Worm (Caenorhabditis elegans) whole organism, L1 larva: Measurements from ENCODE around the gene F26F2.13.

ENCODE experiments used
- F16B12.6 ChIP-seq: fragments of 150-350 bp; optimal IDR thresholded peaks from 2 replicates; lab custom pipeline; 2014; ENCODE audit warnings: missing biosample characterization, missing genetic modification characterization
- ceh-90 ChIP-seq: sonication (generic microtip); optimal IDR thresholded peaks from 2 replicates; lab custom pipeline; 2016; ENCODE audit warnings: missing genetic modification characterization, missing compliant biosample characterization
- ces-1 ChIP-seq: fragments of 150-350 bp; optimal IDR thresholded peaks from 2 replicates; lab custom pipeline; 2014; ENCODE audit warnings: missing biosample characterization, missing genetic modification reagents, missing genetic modification characterization
- efl-1 ChIP-seq, 4 experiments: fragments of 150-350 bp; optimal IDR thresholded peaks in 3 of 4; peaks in 1 of 4; 1 replicate in 1 of 4; 2 replicates in 3 of 4; lab custom pipeline; 2014; ENCODE audit warnings: missing biosample characterization in 2 of 4, missing genetic modification characterization in 2 of 4, missing genetic modification reagents in 2 of 4
- fos-1 ChIP-seq: fragments of 150-350 bp; optimal IDR thresholded peaks from 2 replicates; lab custom pipeline; 2014; ENCODE audit warnings: missing biosample characterization, missing genetic modification characterization
- lin-14 ChIP-seq: fragments of 200-800 bp; sonication (Bioruptor generic); optimal IDR thresholded peaks from 2 replicates; lab custom pipeline; 2018; ENCODE audit warnings: mild to moderate bottlenecking, missing genetic modification characterization, moderate library complexity, missing compliant biosample characterization
- lin-15B ChIP-seq: fragments of 150-350 bp; sonication (generic microtip); optimal IDR thresholded peaks from 3 replicates; lab custom pipeline; 2014; ENCODE audit warnings: missing biosample characterization, missing genetic modification characterization
- lin-39 ChIP-seq: fragments of 150-350 bp; optimal IDR thresholded peaks from 2 replicates; lab custom pipeline; 2014; ENCODE audit warnings: missing biosample characterization, missing genetic modification reagents, missing genetic modification characterization
- lir-3 ChIP-seq: sonication (generic microtip); optimal IDR thresholded peaks from 2 replicates; lab custom pipeline; 2016; ENCODE audit warnings: mild to moderate bottlenecking, missing genetic modification characterization, moderate library complexity, missing compliant biosample characterization; ENCODE audit not compliant: poor library complexity
- nhr-12 ChIP-seq: sonication (generic microtip); optimal IDR thresholded peaks from 2 replicates; lab custom pipeline; 2017; ENCODE audit warnings: missing biosample characterization, missing genetic modification characterization
- nhr-20 ChIP-seq: sonication (generic microtip); optimal IDR thresholded peaks from 2 replicates; lab custom pipeline; 2016; ENCODE audit warnings: mild to moderate bottlenecking, missing genetic modification characterization, missing compliant biosample characterization
- nhr-47 ChIP-seq: sonication (generic microtip); optimal IDR thresholded peaks from 2 replicates; lab custom pipeline; 2016; ENCODE audit warnings: mild to moderate bottlenecking, missing genetic modification characterization, moderate library complexity, missing compliant biosample characterization
- nhr-85 ChIP-seq: sonication (generic microtip); peaks from one replicate; lab custom pipeline; 2016; ENCODE audit warnings: missing genetic modification characterization, inconsistent platforms, missing compliant biosample characterization
- nhr-90 ChIP-seq: sonication (generic microtip); optimal IDR thresholded peaks from 2 replicates; lab custom pipeline; 2016; ENCODE audit warnings: mild to moderate bottlenecking, missing genetic modification characterization, missing compliant biosample characterization; ENCODE audit not compliant: poor library complexity
- skn-1 ChIP-seq: fragments of 150-350 bp; optimal IDR thresholded peaks from 2 replicates; lab custom pipeline; 2014; ENCODE audit warnings: missing biosample characterization, missing genetic modification characterization
- sup-37 ChIP-seq: fragments of 200-800 bp; sonication (Bioruptor generic); optimal IDR thresholded peaks from 2 replicates; lab custom pipeline; 2018; ENCODE audit warnings: mild to moderate bottlenecking, missing genetic modification characterization, missing compliant biosample characterization
- unc-86 ChIP-seq: sonication (generic microtip); optimal IDR thresholded peaks from 2 replicates; lab custom pipeline; 2016; ENCODE audit warnings: missing genetic modification characterization, missing compliant biosample characterization
- ztf-11 ChIP-seq, 2 experiments: sonication (generic microtip); optimal IDR thresholded peaks; 2 replicates each; lab custom pipeline; 2016 to 2017; ENCODE audit warnings: missing genetic modification characterization in 2 of 2, missing biosample characterization in 1 of 2, missing compliant biosample characterization in 1 of 2

F26F2.13 gene

DNA sequence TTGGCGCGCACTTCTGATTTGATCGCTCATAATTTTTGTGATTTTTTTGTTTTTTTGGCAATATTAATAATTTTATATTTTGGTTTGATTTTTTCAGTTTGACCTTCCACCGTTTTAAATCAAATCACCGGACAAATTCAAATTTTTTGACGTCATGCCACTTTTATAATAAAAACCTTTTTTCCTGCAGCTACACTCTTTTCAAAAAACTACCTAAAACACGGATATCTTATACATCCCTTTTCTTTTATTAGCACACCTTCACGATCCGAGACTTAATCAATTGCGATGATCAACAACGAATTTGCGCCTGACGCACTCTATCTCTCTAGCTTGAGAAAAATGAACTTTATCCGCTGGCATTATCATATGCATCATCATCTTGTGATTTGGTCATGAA, 45.3 kb downstream of the F26F2.13 start, which contains the start of gene grd-2:
Gene grd-2 (plus strand): TSS at position 301 of the 400 bp plus-strand sequence.
- no peak for TF ChIP-seq ztf-11 (tag; optimal IDR thresholded peaks at IDR 0.05; lab: Kevin White, UChicago)
- no peak for TF ChIP-seq nhr-47 (tag; lab: Kevin White, UChicago)
- no peak for TF ChIP-seq efl-1 (optimal IDR thresholded peaks at IDR 0.05; lab: Kevin White, UChicago)
- TF ChIP-seq efl-1 (GFP tag; optimal IDR thresholded peaks at IDR 0.05 in 1 of 2; lab: Kevin White, UChicago) = no peak
- TF ChIP-seq nhr-20 (tag; lab: Kevin White, UChicago) = no peak
- no peak for TF ChIP-seq unc-86
- no peak for TF ChIP-seq lin-39 (tag; lab: Kevin White, UChicago)
- TF ChIP-seq ces-1 (GFP tag; lab: Kevin White, UChicago) = no peak
- TF ChIP-seq lir-3 = no peak
- no peak for TF ChIP-seq lin-14 (GFP tag; lab: Kevin White, UChicago)
- no peak for TF ChIP-seq nhr-85 (tag; lab: Kevin White, UChicago)
- no peak for TF ChIP-seq nhr-90 (tag; lab: Kevin White, UChicago)
- TF ChIP-seq sup-37 (GFP tag; lab: Kevin White, UChicago) = no peak
- TF ChIP-seq skn-1 = no peak
- TF ChIP-seq nhr-12 = no peak
- TF ChIP-seq lin-15B (tag; lab: Kevin White, UChicago) = no peak
- TF ChIP-seq fos-1 = no peak
- no peak for TF ChIP-seq F16B12.6 (tag; lab: Kevin White, UChicago)
- no peak for TF ChIP-seq ceh-90 (tag; lab: Kevin White, UChicago)
